Worm (Caenorhabditis elegans): Measurements from ENCODE around the gene nrde-1.

ce11 chrIII:3735509-3736255, 22.4 kb downstream of the nrde-1 start:
- no peak for TF ChIP-seq ceh-48 (tag; optimal IDR thresholded peaks at IDR 0.05)
- TF ChIP-seq mec-3 (tag; optimal IDR thresholded peaks at IDR 0.05; ENCODE audit: borderline replicate concordance), result no peak
- TF ChIP-seq C38D4.7 (GFP tag; optimal IDR thresholded peaks at IDR 0.05), result no peak
- TF ChIP-seq elt-4 (tag; optimal IDR thresholded peaks at IDR 0.05), result no peak
- TF ChIP-seq hlh-13 (GFP tag; optimal IDR thresholded peaks at IDR 0.05), result no peak
- no peak for TF ChIP-seq sox-4 (tag; optimal IDR thresholded peaks at IDR 0.05)
